Fruit fly (Drosophila melanogaster) whole organism, embryonic: Measurements from ENCODE around the gene Smu1.

Source experiments
- Adf1 ChIP-seq: fragments of 200-800 bp; sonication (Bioruptor generic); IDR thresholded peaks from 2 replicates; pipeline ENCODE4 v1.3.6; 2022; ENCODE audit warnings: missing biosample characterization, missing genetic modification characterization
- CG10543 ChIP-seq: fragments of 200-800 bp; sonication (Bioruptor generic); optimal IDR thresholded peaks from 3 replicates; lab custom pipeline; 2017; ENCODE audit warnings: missing biosample characterization, mild to moderate bottlenecking, missing genetic modification characterization, moderate library complexity
- CG11696 ChIP-seq: fragments of 200-800 bp; sonication (Bioruptor generic); IDR thresholded peaks from 2 replicates; pipeline ENCODE4 v1.3.6; 2022; ENCODE audit warnings: missing biosample characterization, missing genetic modification characterization
- CG12391 ChIP-seq: fragments of 200-800 bp; sonication (Bioruptor generic); optimal IDR thresholded peaks from 3 replicates; lab custom pipeline; 2018; ENCODE audit warnings: missing biosample characterization, mild to moderate bottlenecking, missing genetic modification characterization, moderate library complexity
- CG13894 ChIP-seq: fragments of 200-800 bp; sonication (Bioruptor generic); optimal IDR thresholded peaks from 3 replicates; lab custom pipeline; 2018; ENCODE audit warnings: missing biosample characterization, mild to moderate bottlenecking, missing genetic modification characterization, moderate library complexity
- CG15011 ChIP-seq: fragments of 200-800 bp; sonication (Bioruptor generic); optimal IDR thresholded peaks from 3 replicates; lab custom pipeline; 2018; ENCODE audit warnings: missing biosample characterization, mild to moderate bottlenecking, missing genetic modification characterization
- CG16779 ChIP-seq: fragments of 200-800 bp; sonication (Bioruptor generic); IDR thresholded peaks from 2 replicates; pipeline ENCODE4 v1.3.6; 2022; ENCODE audit warnings: missing biosample characterization, missing genetic modification characterization
- CG1792 ChIP-seq: fragments of 200-800 bp; sonication (Bioruptor generic); optimal IDR thresholded peaks from 2 replicates; lab custom pipeline; 2016; ENCODE audit warnings: missing biosample characterization, missing genetic modification characterization
- CG18011 ChIP-seq: fragments of 200-800 bp; sonication (Bioruptor generic); optimal IDR thresholded peaks from 2 replicates; lab custom pipeline; 2017; ENCODE audit warnings: missing biosample characterization, missing genetic modification characterization, mild to moderate bottlenecking, moderate library complexity, missing genotype
- CG18262 ChIP-seq: fragments of 200-800 bp; optimal IDR thresholded peaks from 3 replicates; lab custom pipeline; 2019; ENCODE audit warnings: missing biosample characterization, mild to moderate bottlenecking, missing genetic modification characterization, moderate library complexity
- CG1832 ChIP-seq: fragments of 200-800 bp; sonication (Bioruptor generic); optimal IDR thresholded peaks from 2 replicates; lab custom pipeline; 2017; ENCODE audit warnings: missing biosample characterization, mild to moderate bottlenecking, missing genetic modification characterization, inconsistent platforms
- CG18599 ChIP-seq: fragments of 200-800 bp; sonication (Bioruptor generic); optimal IDR thresholded peaks from 3 replicates; lab custom pipeline; 2017; ENCODE audit warnings: missing biosample characterization, missing genetic modification characterization, mild to moderate bottlenecking, moderate library complexity, missing genetic modification reagents
- CG2678 ChIP-seq: fragments of 200-800 bp; sonication (Bioruptor generic); optimal IDR thresholded peaks from 3 replicates; lab custom pipeline; 2019; ENCODE audit warnings: missing biosample characterization, mild to moderate bottlenecking, missing genetic modification characterization, moderate library complexity
- CG2712 ChIP-seq: fragments of 200-800 bp; optimal IDR thresholded peaks from 3 replicates; lab custom pipeline; 2019; ENCODE audit warnings: missing biosample characterization, mild to moderate bottlenecking, missing genetic modification characterization, moderate library complexity
- CG31388 ChIP-seq: fragments of 200-800 bp; sonication (Bioruptor generic); optimal IDR thresholded peaks from 2 replicates; lab custom pipeline; 2016; ENCODE audit warnings: missing biosample characterization, missing genetic modification characterization
- CG3281 ChIP-seq: fragments of 200-800 bp; sonication (Bioruptor generic); optimal IDR thresholded peaks from 3 replicates; lab custom pipeline; 2017; ENCODE audit warnings: missing biosample characterization, mild to moderate bottlenecking, missing genetic modification characterization
- CG3726 ChIP-seq: fragments of 200-800 bp; sonication (Bioruptor generic); IDR thresholded peaks from 3 replicates; pipeline ENCODE4, ENCODE4 v1.3.6; 2022; ENCODE audit warnings: missing biosample characterization, missing genetic modification characterization
- CG6175 ChIP-seq: fragments of 200-800 bp; sonication (Bioruptor generic); IDR thresholded peaks from 3 replicates; pipeline ENCODE4 v1.3.6; 2022; ENCODE audit warnings: missing biosample characterization, missing genetic modification characterization
- CG6272 ChIP-seq: fragments of 200-800 bp; sonication (Bioruptor generic); IDR thresholded peaks from 2 replicates; pipeline ENCODE4 v1.3.6; 2022; ENCODE audit warnings: missing biosample characterization, missing genetic modification characterization
- CG6813 ChIP-seq: fragments of 200-800 bp; sonication (Bioruptor generic); optimal IDR thresholded peaks from 2 replicates; lab custom pipeline; 2017; ENCODE audit warnings: missing biosample characterization, missing genetic modification characterization, mild to moderate bottlenecking, moderate library complexity, missing genetic modification reagents
- CG7372 ChIP-seq: fragments of 200-800 bp; sonication (Bioruptor generic); IDR thresholded peaks from 2 replicates; pipeline ENCODE4 v1.3.6; 2022; ENCODE audit warnings: missing biosample characterization, missing genetic modification characterization
- CG8359 ChIP-seq: fragments of 200-800 bp; sonication (Bioruptor generic); optimal IDR thresholded peaks from 2 replicates; lab custom pipeline; 2017; ENCODE audit warnings: missing biosample characterization, mild to moderate bottlenecking, missing genetic modification characterization, borderline replicate concordance
- CTCF ChIP-seq: fragments of 200-800 bp; sonication (Bioruptor generic); optimal IDR thresholded peaks from 2 replicates; lab custom pipeline; 2017; ENCODE audit warnings: missing biosample characterization, mild to moderate bottlenecking, missing genetic modification characterization, moderate library complexity
- D19B ChIP-seq: fragments of 200-800 bp; sonication (Bioruptor generic); optimal IDR thresholded peaks from 2 replicates; lab custom pipeline; 2017; ENCODE audit warnings: missing biosample characterization, mild to moderate bottlenecking, missing genetic modification characterization
- Dek ChIP-seq: fragments of 200-800 bp; sonication (Bioruptor generic); optimal IDR thresholded peaks from 3 replicates; lab custom pipeline; 2019; ENCODE audit warnings: missing biosample characterization, mild to moderate bottlenecking, missing genetic modification characterization, moderate library complexity
- Dp ChIP-seq: fragments of 200-800 bp; sonication (Bioruptor generic); optimal IDR thresholded peaks from 2 replicates; lab custom pipeline; 2018; ENCODE audit warnings: missing biosample characterization, mild to moderate bottlenecking, missing genetic modification characterization, moderate library complexity
- Dref ChIP-seq: fragments of 200-800 bp; sonication (Bioruptor generic); IDR thresholded peaks from 2 replicates; pipeline ENCODE4 v1.3.6; 2022; ENCODE audit warnings: missing biosample characterization, missing genetic modification characterization
- ERR ChIP-seq: fragments of 200-800 bp; sonication (Bioruptor generic); optimal IDR thresholded peaks from 2 replicates; lab custom pipeline; 2016; ENCODE audit warnings: missing biosample characterization, missing genetic modification characterization
- Mrtf ChIP-seq: fragments of 200-800 bp; sonication (Bioruptor generic); IDR thresholded peaks from 3 replicates; pipeline ENCODE4 v1.3.6; 2022; ENCODE audit warnings: missing biosample characterization, missing genetic modification characterization
- Oaz ChIP-seq: fragments of 200-800 bp; sonication (Bioruptor generic); IDR thresholded peaks from 2 replicates; pipeline ENCODE4 v1.3.6; 2022; ENCODE audit warnings: missing biosample characterization, missing genetic modification characterization
- Poxn ChIP-seq: fragments of 200-800 bp; sonication (Bioruptor generic); IDR thresholded peaks from 2 replicates; pipeline ENCODE4 v1.3.6; 2022; ENCODE audit warnings: missing biosample characterization, missing genetic modification characterization
- Vsx1 ChIP-seq: fragments of 200-800 bp; sonication (Bioruptor generic); optimal IDR thresholded peaks from 2 replicates; lab custom pipeline; 2017; ENCODE audit warnings: missing biosample characterization, mild to moderate bottlenecking, missing genetic modification characterization, missing genetic modification reagents
- cg ChIP-seq: fragments of 200-800 bp; sonication (Bioruptor generic); optimal IDR thresholded peaks from 3 replicates; lab custom pipeline; 2019; ENCODE audit warnings: missing biosample characterization, mild to moderate bottlenecking, missing genetic modification characterization, moderate library complexity
- danr ChIP-seq: fragments of 200-800 bp; sonication (Bioruptor generic); IDR thresholded peaks from 2 replicates; pipeline ENCODE4 v1.3.6; 2022; ENCODE audit warnings: missing biosample characterization, missing genetic modification characterization
- dm ChIP-seq: fragments of 200-800 bp; sonication (Bioruptor generic); optimal IDR thresholded peaks from 3 replicates; lab custom pipeline; 2016; ENCODE audit warnings: missing biosample characterization, missing genetic modification characterization
- en ChIP-seq: fragments of 200-800 bp; sonication (Bioruptor generic); optimal IDR thresholded peaks from 2 replicates; lab custom pipeline; 2016; ENCODE audit warnings: missing biosample characterization, missing genetic modification characterization
- fd96Cb ChIP-seq: fragments of 200-800 bp; sonication (Bioruptor generic); optimal IDR thresholded peaks from 2 replicates; lab custom pipeline; 2018; ENCODE audit warnings: missing biosample characterization, mild to moderate bottlenecking, missing genetic modification characterization, moderate library complexity
- fu2 ChIP-seq: fragments of 200-800 bp; sonication (Bioruptor generic); optimal IDR thresholded peaks from 2 replicates; lab custom pipeline; 2016; ENCODE audit warnings: missing biosample characterization, missing genetic modification characterization
- grn ChIP-seq: fragments of 200-800 bp; sonication (Bioruptor generic); optimal IDR thresholded peaks from 3 replicates; lab custom pipeline; 2017; ENCODE audit warnings: missing biosample characterization, missing genetic modification characterization
- ham ChIP-seq: fragments of 200-800 bp; sonication (Bioruptor generic); IDR thresholded peaks from 2 replicates; pipeline ENCODE4 v1.3.6; 2022; ENCODE audit warnings: missing biosample characterization, missing genetic modification characterization
- hth ChIP-seq: fragments of >200 bp; optimal IDR thresholded peaks from 2 replicates; lab custom pipeline; 2017; ENCODE audit warnings: inconsistent platforms
- kah ChIP-seq: fragments of 200-800 bp; sonication (Bioruptor generic); optimal IDR thresholded peaks from 2 replicates; lab custom pipeline; 2018; ENCODE audit warnings: missing biosample characterization, mild to moderate bottlenecking, missing genetic modification characterization
- luna ChIP-seq: fragments of 200-800 bp; sonication (Bioruptor generic); optimal IDR thresholded peaks from 2 replicates; lab custom pipeline; 2016; ENCODE audit warnings: missing biosample characterization, missing genetic modification characterization
- otp ChIP-seq: fragments of 200-800 bp; sonication (Bioruptor generic); IDR thresholded peaks from 3 replicates; pipeline ENCODE4, ENCODE4 v1.3.6; 2022; ENCODE audit warnings: missing biosample characterization, missing genetic modification characterization
- pzg ChIP-seq: fragments of 200-800 bp; sonication (Bioruptor generic); optimal IDR thresholded peaks from 3 replicates; lab custom pipeline; 2018; ENCODE audit warnings: missing biosample characterization, mild to moderate bottlenecking, missing genetic modification characterization, moderate library complexity
- scrt ChIP-seq: fragments of 200-800 bp; sonication (Bioruptor generic); optimal IDR thresholded peaks from 2 replicates; lab custom pipeline; 2018; ENCODE audit warnings: missing biosample characterization, mild to moderate bottlenecking, missing genetic modification characterization, moderate library complexity
- sd ChIP-seq: fragments of 200-800 bp; sonication (Bioruptor generic); optimal IDR thresholded peaks from 3 replicates; lab custom pipeline; 2018; ENCODE audit warnings: missing biosample characterization, mild to moderate bottlenecking, missing genetic modification characterization, moderate library complexity
- sima ChIP-seq: fragments of 200-800 bp; sonication (Bioruptor generic); optimal IDR thresholded peaks from 2 replicates; lab custom pipeline; 2016; ENCODE audit warnings: missing biosample characterization, missing genetic modification characterization
- sqz ChIP-seq: fragments of 200-800 bp; sonication (Bioruptor generic); optimal IDR thresholded peaks from 3 replicates; lab custom pipeline; 2018; ENCODE audit warnings: missing biosample characterization, mild to moderate bottlenecking, missing genetic modification characterization
- trh ChIP-seq: fragments of 200-800 bp; sonication (Bioruptor generic); optimal IDR thresholded peaks from 2 replicates; lab custom pipeline; 2016; ENCODE audit warnings: missing biosample characterization, missing genetic modification characterization
- wek ChIP-seq: fragments of 200-800 bp; sonication (Bioruptor generic); optimal IDR thresholded peaks from 3 replicates; lab custom pipeline; 2018; ENCODE audit warnings: missing biosample characterization, mild to moderate bottlenecking, missing genetic modification characterization, moderate library complexity

The Smu1 gene

dm6 chr3R:18983614-18984185 is 2.6 kb upstream of the Smu1 start, which contains the start of the genes snRNP-U1-C and gukh (continued):
- TF ChIP-seq grn, result peak; percentile 25
- peak; percentile 92 for TF ChIP-seq CG12391
- TF ChIP-seq trh (GFP tag; lab: Kevin White, UChicago), result peak; percentile 61
- peak; percentile 41 for TF ChIP-seq D19B (GFP tag; lab: Kevin White, UChicago)
- peak; percentile 44; the same call in 1 of the 2 replicates for TF ChIP-seq CG11696 (GFP tag; lab: Robert Waterston, UW)
- peak; percentile 81 for TF ChIP-seq Mrtf (GFP tag; lab: Robert Waterston, UW)
- no peak for TF ChIP-seq ERR
- TF ChIP-seq CG2712 (tag; lab: Kevin White, UChicago), result peak; percentile 88
- peak; percentile 75 for TF ChIP-seq CG18011 (GFP tag; lab: Kevin White, UChicago)
- TF ChIP-seq CG1832 (GFP tag; lab: Kevin White, UChicago), result no peak
- peak; percentile 66 for TF ChIP-seq sd (tag; lab: Kevin White, UChicago)
- TF ChIP-seq CG6813 (GFP tag; lab: Kevin White, UChicago), result peak; percentile 8
- peak; percentile 82 for TF ChIP-seq Dek (tag; lab: Kevin White, UChicago)
- TF ChIP-seq sima, result no peak
- peak; percentile 78 for TF ChIP-seq CG18262 (tag; lab: Kevin White, UChicago)
- peak; percentile 31 for TF ChIP-seq Vsx1 (GFP tag; lab: Kevin White, UChicago)
- TF ChIP-seq CG6175, result peak; percentile 66; the same call in 1 of the 3 replicates
- no peak for TF ChIP-seq CG31388 (GFP tag; lab: Kevin White, UChicago)
- peak; percentile 27 for TF ChIP-seq wek
- no peak for TF ChIP-seq luna (GFP tag; lab: Kevin White, UChicago)
- TF ChIP-seq CTCF (GFP tag; lab: Kevin White, UChicago), result peak; percentile 41
- TF ChIP-seq otp, result peak; percentile 75; the same call in 2 of the 3 replicates
- TF ChIP-seq Adf1 (GFP tag; lab: Robert Waterston, UW), result peak; percentile 84
- no peak for TF ChIP-seq CG1792 (GFP tag; lab: Kevin White, UChicago)
- peak; percentile 77 for TF ChIP-seq Oaz
- peak; percentile 79 for TF ChIP-seq CG16779 (GFP tag; lab: Robert Waterston, UW)
- TF ChIP-seq pzg (GFP tag; lab: Kevin White, UChicago), result peak; percentile 98
- TF ChIP-seq Dp, result peak; percentile 66
- TF ChIP-seq CG10543 (GFP tag; lab: Kevin White, UChicago), result peak; percentile 71
- peak; percentile 84 for TF ChIP-seq CG13894 (tag; lab: Kevin White, UChicago)
- TF ChIP-seq danr, result peak; percentile 32; the same call in 1 of the 2 replicates
- peak; percentile 35 for TF ChIP-seq Poxn (GFP tag; lab: Robert Waterston, UW)
- TF ChIP-seq fd96Cb, result peak; percentile 57
- TF ChIP-seq CG8359 (GFP tag; lab: Kevin White, UChicago), result no peak
- peak; percentile 82 for TF ChIP-seq CG2678 (tag; lab: Kevin White, UChicago)
- TF ChIP-seq CG15011, result peak; percentile 57
- peak; percentile 52 for TF ChIP-seq CG6272 (GFP tag; lab: Robert Waterston, UW)
- no peak for TF ChIP-seq kah
- TF ChIP-seq hth, result no peak
- peak; percentile 45 for TF ChIP-seq dm (GFP tag; lab: Kevin White, UChicago)
- no peak for TF ChIP-seq cg (GFP tag; lab: Kevin White, UChicago)
- peak; percentile 75 for TF ChIP-seq CG3281 (GFP tag; lab: Kevin White, UChicago)
- TF ChIP-seq CG3726 (GFP tag; lab: Robert Waterston, UW), result peak; percentile 63; the same call in 1 of the 3 replicates
- peak; percentile 53 for TF ChIP-seq scrt (GFP tag; lab: Kevin White, UChicago)
- peak; percentile 45 for TF ChIP-seq sqz (GFP tag; lab: Kevin White, UChicago)
- peak; percentile 5 for TF ChIP-seq fu2 (GFP tag; lab: Kevin White, UChicago)
- no peak for TF ChIP-seq en
- peak; percentile 74 for TF ChIP-seq Dref (GFP tag; lab: Robert Waterston, UW)
- TF ChIP-seq CG18599 (GFP tag; lab: Kevin White, UChicago), result peak; percentile 85
- peak; percentile 88 for TF ChIP-seq CG7372 (GFP tag; lab: Robert Waterston, UW)
- TF ChIP-seq ham, result no peak; the same call in 1 of the 2 replicates
